Worm (Caenorhabditis elegans) whole organism, L1 larva: ENCODE measurements around the gene D1044.4.

ENCODE experiments used
- F16B12.6 ChIP-seq: fragments of 150-350 bp; optimal IDR thresholded peaks from 2 replicates; lab custom pipeline; 2014; ENCODE audit warnings: missing biosample characterization, missing genetic modification characterization
- Y116A8C.19 ChIP-seq: sonication (generic microtip); optimal IDR thresholded peaks from 2 replicates; lab custom pipeline; 2016; ENCODE audit warnings: missing compliant biosample characterization, missing genetic modification characterization, borderline replicate concordance
- aha-1 ChIP-seq: fragments of 150-350 bp; optimal IDR thresholded peaks from 2 replicates; lab custom pipeline; 2014; ENCODE audit warnings: missing biosample characterization, missing genetic modification characterization
- alr-1 ChIP-seq: fragments of 200-800 bp; sonication (Bioruptor generic); optimal IDR thresholded peaks from 2 replicates; lab custom pipeline; 2018; ENCODE audit warnings: borderline replicate concordance, mild to moderate bottlenecking, missing genetic modification characterization, missing compliant biosample characterization
- aly-2 ChIP-seq: fragments of 150-350 bp; optimal IDR thresholded peaks from 2 replicates; lab custom pipeline; 2014; ENCODE audit warnings: missing biosample characterization, missing genetic modification characterization
- ama-1 ChIP-seq: fragments of 150-350 bp; optimal IDR thresholded peaks from 2 replicates; lab custom pipeline; 2014
- ceh-8 ChIP-seq: fragments of 200-800 bp; sonication (Bioruptor generic); optimal IDR thresholded peaks from 2 replicates; lab custom pipeline; 2018; ENCODE audit warnings: mild to moderate bottlenecking, missing genetic modification characterization, moderate library complexity, missing compliant biosample characterization
- ceh-88 ChIP-seq: fragments of 200-800 bp; sonication (Bioruptor generic); IDR thresholded peaks from 2 replicates; pipeline ENCODE4 v1.3.6; 2022; ENCODE audit warnings: missing genetic modification characterization, missing compliant biosample characterization
- ceh-90 ChIP-seq: sonication (generic microtip); optimal IDR thresholded peaks from 2 replicates; lab custom pipeline; 2016; ENCODE audit warnings: missing genetic modification characterization, missing compliant biosample characterization
- efl-1 ChIP-seq, 4 experiments: fragments of 150-350 bp; optimal IDR thresholded peaks in 3 of 4; peaks in 1 of 4; 1 replicate in 1 of 4; 2 replicates in 3 of 4; lab custom pipeline; 2014; ENCODE audit warnings: missing biosample characterization in 2 of 4, missing genetic modification characterization in 2 of 4, missing genetic modification reagents in 2 of 4
- egl-13 ChIP-seq: sonication (generic microtip); optimal IDR thresholded peaks from 2 replicates; lab custom pipeline; 2016; ENCODE audit warnings: missing genotype, missing genetic modification reagents, missing genetic modification characterization, missing compliant biosample characterization
- egl-27 ChIP-seq, 2 experiments: fragments of 150-350 bp in 1 of 2; sonication (generic microtip); optimal IDR thresholded peaks; 3 replicates each; lab custom pipeline; 2017 to 2018; ENCODE audit warnings: missing biosample characterization in 2 of 2, missing genetic modification characterization in 2 of 2, missing genetic modification reagents in 2 of 2
- elt-2 ChIP-seq: sonication (generic microtip); optimal IDR thresholded peaks from 2 replicates; lab custom pipeline; 2016; ENCODE audit warnings: missing genetic modification characterization, mild to moderate bottlenecking, inconsistent platforms, missing compliant biosample characterization, missing genetic modification reagents
- ets-5 ChIP-seq: fragments of 200-800 bp; sonication (Bioruptor generic); IDR thresholded peaks from 2 replicates; pipeline ENCODE4 v1.3.6; 2022; ENCODE audit warnings: missing genetic modification characterization, missing compliant biosample characterization
- fkh-10 ChIP-seq: sonication (generic microtip); optimal IDR thresholded peaks from 2 replicates; lab custom pipeline; 2017; ENCODE audit warnings: missing biosample characterization, missing genetic modification reagents, missing genetic modification characterization
- fkh-8 ChIP-seq: sonication (generic microtip); optimal IDR thresholded peaks from 2 replicates; lab custom pipeline; 2016; ENCODE audit warnings: mild to moderate bottlenecking, missing genetic modification characterization, missing compliant biosample characterization
- fos-1 ChIP-seq: fragments of 150-350 bp; optimal IDR thresholded peaks from 2 replicates; lab custom pipeline; 2014; ENCODE audit warnings: missing biosample characterization, missing genetic modification characterization
- hlh-4 ChIP-seq: sonication (generic microtip); optimal IDR thresholded peaks from 2 replicates; lab custom pipeline; 2016; ENCODE audit warnings: mild to moderate bottlenecking, missing genetic modification characterization, missing compliant biosample characterization
- isw-1 ChIP-seq: fragments of 200-800 bp; sonication (Bioruptor generic); IDR thresholded peaks from 2 replicates; pipeline ENCODE4 v1.3.6; 2022; ENCODE audit warnings: missing genetic modification characterization, missing compliant biosample characterization
- lin-13 ChIP-seq: fragments of 150-350 bp; optimal IDR thresholded peaks from 2 replicates; lab custom pipeline; 2014; ENCODE audit warnings: missing biosample characterization, missing genetic modification reagents, missing genetic modification characterization
- lin-15B ChIP-seq: fragments of 150-350 bp; sonication (generic microtip); optimal IDR thresholded peaks from 3 replicates; lab custom pipeline; 2014; ENCODE audit warnings: missing biosample characterization, missing genetic modification characterization
- lin-39 ChIP-seq: fragments of 150-350 bp; optimal IDR thresholded peaks from 2 replicates; lab custom pipeline; 2014; ENCODE audit warnings: missing biosample characterization, missing genetic modification reagents, missing genetic modification characterization
- lsy-2 ChIP-seq, 2 experiments: fragments of 150-350 bp; optimal IDR thresholded peaks; 2 replicates each; lab custom pipeline; 2014; ENCODE audit warnings: missing biosample characterization in 2 of 2, missing genetic modification characterization in 2 of 2
- mab-9 ChIP-seq: fragments of 200-800 bp; sonication (Bioruptor generic); IDR thresholded peaks from 2 replicates; pipeline ENCODE4 v1.3.6; 2022; ENCODE audit warnings: missing genetic modification reagents, missing genetic modification characterization, missing compliant biosample characterization
- mef-2 ChIP-seq: fragments of 150-350 bp; optimal IDR thresholded peaks from 2 replicates; lab custom pipeline; 2014; ENCODE audit warnings: missing biosample characterization, missing genetic modification characterization
- mep-1 ChIP-seq: fragments of 150-350 bp; optimal IDR thresholded peaks from 2 replicates; lab custom pipeline; 2014; ENCODE audit warnings: missing biosample characterization, missing genetic modification characterization
- nhr-11 ChIP-seq: fragments of 150-350 bp; optimal IDR thresholded peaks from 2 replicates; lab custom pipeline; 2014; ENCODE audit warnings: missing biosample characterization, missing genetic modification characterization
- nhr-28 ChIP-seq: fragments of 150-350 bp; optimal IDR thresholded peaks from 2 replicates; lab custom pipeline; 2014; ENCODE audit warnings: missing biosample characterization, missing genetic modification characterization
- nhr-71 ChIP-seq: sonication (generic microtip); optimal IDR thresholded peaks from 2 replicates; lab custom pipeline; 2016; ENCODE audit warnings: mild to moderate bottlenecking, missing genetic modification characterization, moderate library complexity, missing compliant biosample characterization
- nhr-77 ChIP-seq: fragments of 150-350 bp; optimal IDR thresholded peaks from 2 replicates; lab custom pipeline; 2014; ENCODE audit warnings: missing biosample characterization, missing genetic modification characterization
- nhr-84 ChIP-seq: sonication (generic microtip); optimal IDR thresholded peaks from 2 replicates; lab custom pipeline; 2017; ENCODE audit warnings: missing biosample characterization, missing genetic modification characterization
- nhr-85 ChIP-seq: sonication (generic microtip); peaks from one replicate; lab custom pipeline; 2016; ENCODE audit warnings: missing genetic modification characterization, inconsistent platforms, missing compliant biosample characterization
- pag-3 ChIP-seq: sonication (generic microtip); optimal IDR thresholded peaks from 2 replicates; lab custom pipeline; 2017; ENCODE audit warnings: missing genetic modification characterization, mild to moderate bottlenecking, missing compliant biosample characterization, antibody characterized with exemption, borderline replicate concordance; ENCODE audit not compliant: insufficient read depth
- pax-3 ChIP-seq: fragments of 200-800 bp; sonication (Bioruptor generic); optimal IDR thresholded peaks from 2 replicates; lab custom pipeline; 2018; ENCODE audit warnings: mild to moderate bottlenecking, missing genetic modification characterization, moderate library complexity, missing compliant biosample characterization
- rnt-1 ChIP-seq: sonication (generic microtip); optimal IDR thresholded peaks from 2 replicates; lab custom pipeline; 2016; ENCODE audit warnings: mild to moderate bottlenecking, missing genetic modification characterization, moderate library complexity, missing compliant biosample characterization
- snpc-4 ChIP-seq: fragments of 150-350 bp; optimal IDR thresholded peaks from 2 replicates; lab custom pipeline; 2014; ENCODE audit warnings: missing biosample characterization, missing genetic modification characterization
- snu-23 ChIP-seq: sonication (generic microtip); optimal IDR thresholded peaks from 2 replicates; lab custom pipeline; 2016; ENCODE audit warnings: missing genetic modification characterization, missing compliant biosample characterization
- sox-4 ChIP-seq: sonication (generic microtip); optimal IDR thresholded peaks from 2 replicates; lab custom pipeline; 2016; ENCODE audit warnings: missing genetic modification characterization, missing compliant biosample characterization
- sptf-1 ChIP-seq: fragments of 150-350 bp; optimal IDR thresholded peaks from 2 replicates; lab custom pipeline; 2014; ENCODE audit warnings: missing biosample characterization, missing genetic modification characterization
- sup-37 ChIP-seq: fragments of 200-800 bp; sonication (Bioruptor generic); optimal IDR thresholded peaks from 2 replicates; lab custom pipeline; 2018; ENCODE audit warnings: mild to moderate bottlenecking, missing genetic modification characterization, missing compliant biosample characterization
- tlp-1 ChIP-seq: fragments of 150-350 bp; optimal IDR thresholded peaks from 2 replicates; lab custom pipeline; 2014; ENCODE audit warnings: missing biosample characterization, missing genetic modification characterization
- unc-130 ChIP-seq: fragments of 150-350 bp; optimal IDR thresholded peaks from 2 replicates; lab custom pipeline; 2017; ENCODE audit warnings: missing biosample characterization, missing genetic modification characterization, inconsistent platforms
- unc-62 ChIP-seq: fragments of 150-350 bp; optimal IDR thresholded peaks from 2 replicates; lab custom pipeline; 2014; ENCODE audit warnings: missing biosample characterization, missing genetic modification reagents, missing genetic modification characterization
- unc-86 ChIP-seq: sonication (generic microtip); optimal IDR thresholded peaks from 2 replicates; lab custom pipeline; 2016; ENCODE audit warnings: missing genetic modification characterization, missing compliant biosample characterization
- unc-98 ChIP-seq: fragments of 200-800 bp; sonication (Bioruptor generic); IDR thresholded peaks from 2 replicates; pipeline ENCODE4 v1.3.6; 2022; ENCODE audit warnings: missing genetic modification characterization, missing compliant biosample characterization
- vab-15 ChIP-seq: sonication (generic microtip); optimal IDR thresholded peaks from 2 replicates; lab custom pipeline; 2017; ENCODE audit warnings: missing genotype, mild to moderate bottlenecking, missing genetic modification characterization, missing compliant biosample characterization
- xbp-1 ChIP-seq: sonication (generic microtip); optimal IDR thresholded peaks from 2 replicates; lab custom pipeline; 2016; ENCODE audit warnings: missing genetic modification characterization, missing compliant biosample characterization
- ztf-11 ChIP-seq, 2 experiments: sonication (generic microtip); optimal IDR thresholded peaks; 2 replicates each; lab custom pipeline; 2016 to 2017; ENCODE audit warnings: missing genetic modification characterization in 2 of 2, missing biosample characterization in 1 of 2, missing compliant biosample characterization in 1 of 2

D1044.4 gene

ce11 chrIII:5504725-5505473 is 16.9 kb downstream of the D1044.4 start:
- TF ChIP-seq alr-1 (no peak), ama-1 (lab: Kevin White, UChicago) (peak; percentile 7), efl-1 (optimal IDR thresholded peaks at IDR 0.05; lab: Kevin White, UChicago) (no peak), efl-1 (GFP tag; optimal IDR thresholded peaks at IDR 0.05 in 1 of 2; lab: Kevin White, UChicago) (peak in 1 of 2 experiments; percentile 92), vab-15 (tag; lab: Kevin White, UChicago) (no peak), lin-13 (GFP tag; lab: Kevin White, UChicago) (no peak), unc-98 (no peak), fkh-8 (tag; lab: Kevin White, UChicago) (no peak), snu-23 (GFP tag; lab: Kevin White, UChicago) (no peak), sptf-1 (tag; lab: Kevin White, UChicago) (no peak), egl-27 (tag; optimal IDR thresholded peaks at IDR 0.05; lab: Kevin White, UChicago) (no peak), nhr-85 (peak; percentile 64)
- TF ChIP-seq, all 84 proteins: peak for 3

ce11 chrIII:5504164-5504563 is 17.7 kb downstream of the D1044.4 start:
- TF ChIP-seq elt-2 (tag; lab: Kevin White, UChicago), result no peak
- TF ChIP-seq pax-3 (tag; lab: Kevin White, UChicago), result peak; percentile 63
- peak; percentile 86 for TF ChIP-seq mep-1 (tag; lab: Kevin White, UChicago)
- peak; percentile 62 for TF ChIP-seq efl-1 (optimal IDR thresholded peaks at IDR 0.05; lab: Kevin White, UChicago)
- peak; percentile 57 to 96 for TF ChIP-seq efl-1 (GFP tag; optimal IDR thresholded peaks at IDR 0.05 in 1 of 2; lab: Kevin White, UChicago)
- TF ChIP-seq mef-2 (tag; lab: Kevin White, UChicago), result no peak
- no peak for TF ChIP-seq ceh-88 (GFP tag; lab: Robert Waterston, UW)
- no peak for TF ChIP-seq hlh-4 (tag; lab: Kevin White, UChicago)
- TF ChIP-seq lin-39 (tag; lab: Kevin White, UChicago), result no peak
- TF ChIP-seq ama-1 (lab: Kevin White, UChicago), result peak; percentile 91
- TF ChIP-seq pag-3 (tag; lab: Kevin White, UChicago), result no peak
- peak; percentile 77 for TF ChIP-seq nhr-71 (tag; lab: Kevin White, UChicago)
- TF ChIP-seq fkh-10, result no peak
- peak; percentile 61 for TF ChIP-seq fos-1 (tag; lab: Kevin White, UChicago)
- TF ChIP-seq rnt-1 (tag; lab: Kevin White, UChicago), result peak; percentile 87
- no peak for TF ChIP-seq tlp-1 (tag; lab: Kevin White, UChicago)
- TF ChIP-seq snu-23 (GFP tag; lab: Kevin White, UChicago), result peak; percentile 77
- no peak for TF ChIP-seq ceh-90 (tag; lab: Kevin White, UChicago)
- TF ChIP-seq mab-9, result no peak
- no peak for TF ChIP-seq nhr-28 (tag; lab: Kevin White, UChicago)
- no peak for TF ChIP-seq unc-86 (tag; lab: Kevin White, UChicago)
- peak; percentile 12 for TF ChIP-seq unc-130
- peak; percentile 37 for TF ChIP-seq xbp-1 (tag; lab: Kevin White, UChicago)
- TF ChIP-seq nhr-77 (tag; lab: Kevin White, UChicago), result peak; percentile 49
- no peak for TF ChIP-seq nhr-11 (tag; lab: Kevin White, UChicago)
- TF ChIP-seq Y116A8C.19, result no peak
- peak; percentile 54 to 60 for TF ChIP-seq lsy-2 (tag; optimal IDR thresholded peaks at IDR 0.05; lab: Kevin White, UChicago)
- no peak for TF ChIP-seq isw-1 (GFP tag; lab: Robert Waterston, UW)
- TF ChIP-seq fkh-8 (tag; lab: Kevin White, UChicago), result peak; percentile 48
- no peak for TF ChIP-seq egl-13 (tag; lab: Kevin White, UChicago)
- TF ChIP-seq sup-37 (GFP tag; lab: Kevin White, UChicago), result no peak
- no peak for TF ChIP-seq ets-5 (GFP tag; lab: Robert Waterston, UW)
- TF ChIP-seq aly-2 (tag; lab: Kevin White, UChicago), result peak; percentile 86
- no peak for TF ChIP-seq ceh-8 (GFP tag; lab: Kevin White, UChicago)
- TF ChIP-seq sox-4, result no peak
- no peak for TF ChIP-seq unc-98
- TF ChIP-seq alr-1, result no peak
- TF ChIP-seq aha-1 (tag; lab: Kevin White, UChicago), result no peak
- no peak for TF ChIP-seq lin-15B
- TF ChIP-seq snpc-4, result peak; percentile 16
- peak; percentile 90 for TF ChIP-seq nhr-85
- TF ChIP-seq F16B12.6 (tag; lab: Kevin White, UChicago), result no peak
- no peak for TF ChIP-seq ztf-11 (tag; optimal IDR thresholded peaks at IDR 0.05; lab: Kevin White, UChicago)
- no peak for TF ChIP-seq vab-15 (tag; lab: Kevin White, UChicago)
- no peak for TF ChIP-seq nhr-84
- no peak for TF ChIP-seq unc-62
